Fruit fly (Drosophila melanogaster) whole organism, wandering third instar larva: Measurements from ENCODE around the gene alpha-Man-Ib.

ENCODE experiments used
- Abd-B ChIP-seq: fragments of >200 bp; optimal IDR thresholded peaks from 2 replicates; lab custom pipeline; 2017; ENCODE audit warnings: missing biosample characterization, missing genetic modification characterization
- CG32264 ChIP-seq: fragments of 200-800 bp; sonication (Bioruptor generic); optimal IDR thresholded peaks from 2 replicates; lab custom pipeline; 2016; ENCODE audit warnings: missing biosample characterization, missing genetic modification characterization
- CG9705 ChIP-seq: fragments of 200-800 bp; sonication (Bioruptor generic); optimal IDR thresholded peaks from 2 replicates; lab custom pipeline; 2018; ENCODE audit warnings: missing biosample characterization, mild to moderate bottlenecking, missing genetic modification characterization
- CrebA ChIP-seq: fragments of 200-800 bp; sonication (Bioruptor generic); optimal IDR thresholded peaks from 2 replicates; lab custom pipeline; 2016; ENCODE audit warnings: missing biosample characterization, mild to moderate bottlenecking, missing genetic modification characterization, borderline replicate concordance
- GATAd ChIP-seq: sonication (Bioruptor generic); optimal IDR thresholded peaks from 2 replicates; lab custom pipeline; 2016; ENCODE audit warnings: missing biosample characterization, missing genetic modification characterization
- HLH106 ChIP-seq: fragments of 200-800 bp; optimal IDR thresholded peaks from 3 replicates; lab custom pipeline; 2019; ENCODE audit warnings: missing biosample characterization, mild to moderate bottlenecking, missing genetic modification characterization, moderate library complexity
- Hnf4 ChIP-seq: fragments of 200-800 bp; sonication (Bioruptor generic); optimal IDR thresholded peaks from 2 replicates; lab custom pipeline; 2016; ENCODE audit warnings: missing biosample characterization, mild to moderate bottlenecking, missing genetic modification characterization
- Hr83 ChIP-seq: fragments of 200-300 bp; sonication (Bioruptor generic); optimal IDR thresholded peaks from 2 replicates; lab custom pipeline; 2016; ENCODE audit warnings: missing biosample characterization, mild to moderate bottlenecking, missing genetic modification characterization, moderate library complexity; ENCODE audit not compliant: poor library complexity, severe bottlenecking
- Jra ChIP-seq: sonication (Bioruptor generic); optimal IDR thresholded peaks from 2 replicates; lab custom pipeline; 2016; ENCODE audit warnings: missing biosample characterization, missing genetic modification characterization
- Mio ChIP-seq: sonication (Bioruptor generic); optimal IDR thresholded peaks from 2 replicates; lab custom pipeline; 2016; ENCODE audit warnings: missing biosample characterization, missing genetic modification characterization
- Myc ChIP-seq: fragments of >200 bp; optimal IDR thresholded peaks from 2 replicates; lab custom pipeline; 2017
- N ChIP-seq: fragments of >200 bp; optimal IDR thresholded peaks from 2 replicates; lab custom pipeline; 2018; ENCODE audit warnings: missing biosample characterization, missing external identifiers, missing genetic modification characterization
- OdsH ChIP-seq: fragments of 200-800 bp; sonication (Bioruptor generic); optimal IDR thresholded peaks from 2 replicates; lab custom pipeline; 2016; ENCODE audit warnings: missing biosample characterization, mild to moderate bottlenecking, missing genetic modification characterization
- Rel ChIP-seq, 2 experiments: fragments of 200-800 bp; sonication (Bioruptor generic) in 1 of 2; optimal IDR thresholded peaks; 2 replicates in 1 of 2; 3 replicates in 1 of 2; lab custom pipeline; 2016 to 2019; ENCODE audit warnings: mild to moderate bottlenecking in 2 of 2, missing biosample characterization in 2 of 2, missing genetic modification characterization in 2 of 2, moderate library complexity in 1 of 2
- Sp1 ChIP-seq: fragments of 200-800 bp; sonication (Bioruptor generic); optimal IDR thresholded peaks from 3 replicates; lab custom pipeline; 2019; ENCODE audit warnings: missing biosample characterization, mild to moderate bottlenecking, missing genetic modification characterization, moderate library complexity
- br ChIP-seq: fragments of 200-800 bp; sonication (Bioruptor generic); optimal IDR thresholded peaks from 2 replicates; lab custom pipeline; 2016; ENCODE audit warnings: missing biosample characterization, missing genetic modification characterization
- brk ChIP-seq: fragments of 200-800 bp; sonication (Bioruptor generic); optimal IDR thresholded peaks from 2 replicates; lab custom pipeline; 2016; ENCODE audit warnings: missing biosample characterization, mild to moderate bottlenecking, missing genetic modification characterization
- dl ChIP-seq, 2 experiments: fragments of 175-275, 200-275 bp in 1 of 2; fragments of 200-275 bp in 1 of 2; sonication (Bioruptor generic); optimal IDR thresholded peaks; lab custom pipeline; 2018; ENCODE audit warnings: mild to moderate bottlenecking in 2 of 2, missing biosample characterization in 2 of 2, missing genetic modification characterization in 2 of 2, moderate library complexity in 2 of 2; ENCODE audit not compliant: partially characterized antibody in 2 of 2, insufficient read depth in 1 of 2
- dmrt93B ChIP-seq: fragments of 200-800 bp; sonication (Bioruptor generic); optimal IDR thresholded peaks from 2 replicates; lab custom pipeline; 2018; ENCODE audit warnings: missing biosample characterization, mild to moderate bottlenecking, missing genetic modification characterization
- dsf ChIP-seq: sonication (Bioruptor generic); optimal IDR thresholded peaks from 2 replicates; lab custom pipeline; 2016; ENCODE audit warnings: missing biosample characterization, missing genetic modification characterization, borderline replicate concordance
- ey ChIP-seq: fragments of 200-800 bp; sonication (Bioruptor generic); optimal IDR thresholded peaks from 2 replicates; lab custom pipeline; 2016; ENCODE audit warnings: missing biosample characterization, missing genetic modification characterization
- foxo ChIP-seq, 2 experiments: fragments of 200-800 bp; sonication (Bioruptor generic); optimal IDR thresholded peaks; 2 replicates in 1 of 2; 3 replicates in 1 of 2; lab custom pipeline; 2016 to 2017; ENCODE audit warnings: missing biosample characterization in 2 of 2, missing genetic modification characterization in 2 of 2
- fru ChIP-seq: fragments of 200-800 bp; sonication (Bioruptor generic); optimal IDR thresholded peaks from 3 replicates; lab custom pipeline; 2016; ENCODE audit warnings: missing biosample characterization, mild to moderate bottlenecking, missing genetic modification characterization
- h ChIP-seq: fragments of 200-800 bp; sonication (Bioruptor generic); optimal IDR thresholded peaks from 3 replicates; lab custom pipeline; 2016; ENCODE audit warnings: missing biosample characterization, mild to moderate bottlenecking, missing genetic modification characterization
- jim ChIP-seq: fragments of 175-275, 200-325 bp; sonication (Bioruptor generic); optimal IDR thresholded peaks from 2 replicates; lab custom pipeline; 2016; ENCODE audit warnings: missing biosample characterization, mild to moderate bottlenecking, missing genetic modification characterization
- pan ChIP-seq: fragments of >200 bp; optimal IDR thresholded peaks from 2 replicates; lab custom pipeline; 2017
- psq ChIP-seq: fragments of 200-800 bp; sonication (Bioruptor generic); optimal IDR thresholded peaks from 3 replicates; lab custom pipeline; 2017; ENCODE audit warnings: missing biosample characterization, mild to moderate bottlenecking, missing genetic modification characterization, moderate library complexity
- rgr ChIP-seq: fragments of 200-800 bp; sonication (Bioruptor generic); optimal IDR thresholded peaks from 3 replicates; lab custom pipeline; 2016; ENCODE audit warnings: missing biosample characterization, mild to moderate bottlenecking, missing genetic modification characterization
- sage ChIP-seq: fragments of 200-800 bp; sonication (Bioruptor generic); optimal IDR thresholded peaks from 2 replicates; lab custom pipeline; 2016; ENCODE audit warnings: missing biosample characterization, mild to moderate bottlenecking, missing genetic modification characterization
- sv ChIP-seq: fragments of 200-800 bp; sonication (Bioruptor generic); optimal IDR thresholded peaks from 3 replicates; lab custom pipeline; 2016; ENCODE audit warnings: missing biosample characterization, missing genetic modification characterization
- tai ChIP-seq: sonication (Bioruptor generic); optimal IDR thresholded peaks from 2 replicates; lab custom pipeline; 2016; ENCODE audit warnings: missing biosample characterization, missing genetic modification characterization
- woc ChIP-seq: sonication (Bioruptor generic); optimal IDR thresholded peaks from 2 replicates; lab custom pipeline; 2016; ENCODE audit warnings: missing biosample characterization, mild to moderate bottlenecking, missing genetic modification characterization

Gene alpha-Man-Ib

dm6 chr3R:29112398-29113150, at the start of gene alpha-Man-Ib, which contains the start of gene Pdhb:
Gene alpha-Man-Ib (minus strand): TSS chr3R:29112822.
Gene Pdhb (plus strand): TSS chr3R:29113071.
- TF ChIP-seq foxo (GFP tag; optimal IDR thresholded peaks at IDR 0.05; lab: Kevin White, UChicago) (peak in 1 of 2 experiments; percentile 80), brk (GFP tag; lab: Kevin White, UChicago) (no peak), psq (GFP tag; lab: Kevin White, UChicago) (peak; percentile 50), sage (GFP tag; lab: Kevin White, UChicago) (no peak), sv (GFP tag; lab: Kevin White, UChicago) (peak; percentile 76), woc (GFP tag; lab: Kevin White, UChicago) (peak; percentile 77), Rel (GFP tag; optimal IDR thresholded peaks at IDR 0.05; lab: Kevin White, UChicago) (no peak), Rel (tag; optimal IDR thresholded peaks at IDR 0.05; lab: Kevin White, UChicago) (peak; percentile 43), rgr (GFP tag; lab: Kevin White, UChicago) (no peak), h (GFP tag; lab: Kevin White, UChicago) (peak; percentile 77), dmrt93B (GFP tag; lab: Kevin White, UChicago) (no peak), Myc (lab: Kevin White, UChicago) (peak; percentile 83), ey (peak; percentile 40), GATAd (GFP tag; lab: Kevin White, UChicago) (no peak), br (GFP tag; lab: Kevin White, UChicago) (peak; percentile 12), Mio (GFP tag; lab: Kevin White, UChicago) (no peak), CG9705 (peak; percentile 69), Sp1 (peak; percentile 72), OdsH (peak; percentile 53), HLH106 (tag; lab: Kevin White, UChicago) (peak; percentile 80)

- TF ChIP-seq OdsH: no peak
- no peak for TF ChIP-seq Hnf4 (GFP tag; lab: Kevin White, UChicago)
- no peak for TF ChIP-seq jim (GFP tag; lab: Kevin White, UChicago)
- TF ChIP-seq Rel (GFP tag; optimal IDR thresholded peaks at IDR 0.05; lab: Kevin White, UChicago): no peak
- TF ChIP-seq Rel (tag; optimal IDR thresholded peaks at IDR 0.05; lab: Kevin White, UChicago): peak; percentile 85
These were observed 47.0 kb upstream of the alpha-Man-Ib start for dm6 chr3R:29159620-29160019.

- TF ChIP-seq Abd-B (GFP tag; lab: Kevin White, UChicago): no peak
- TF ChIP-seq fru (GFP tag; lab: Kevin White, UChicago): no peak
These were observed 46.1 kb upstream of the alpha-Man-Ib start for dm6 chr3R:29158721-29159120.

DNA sequence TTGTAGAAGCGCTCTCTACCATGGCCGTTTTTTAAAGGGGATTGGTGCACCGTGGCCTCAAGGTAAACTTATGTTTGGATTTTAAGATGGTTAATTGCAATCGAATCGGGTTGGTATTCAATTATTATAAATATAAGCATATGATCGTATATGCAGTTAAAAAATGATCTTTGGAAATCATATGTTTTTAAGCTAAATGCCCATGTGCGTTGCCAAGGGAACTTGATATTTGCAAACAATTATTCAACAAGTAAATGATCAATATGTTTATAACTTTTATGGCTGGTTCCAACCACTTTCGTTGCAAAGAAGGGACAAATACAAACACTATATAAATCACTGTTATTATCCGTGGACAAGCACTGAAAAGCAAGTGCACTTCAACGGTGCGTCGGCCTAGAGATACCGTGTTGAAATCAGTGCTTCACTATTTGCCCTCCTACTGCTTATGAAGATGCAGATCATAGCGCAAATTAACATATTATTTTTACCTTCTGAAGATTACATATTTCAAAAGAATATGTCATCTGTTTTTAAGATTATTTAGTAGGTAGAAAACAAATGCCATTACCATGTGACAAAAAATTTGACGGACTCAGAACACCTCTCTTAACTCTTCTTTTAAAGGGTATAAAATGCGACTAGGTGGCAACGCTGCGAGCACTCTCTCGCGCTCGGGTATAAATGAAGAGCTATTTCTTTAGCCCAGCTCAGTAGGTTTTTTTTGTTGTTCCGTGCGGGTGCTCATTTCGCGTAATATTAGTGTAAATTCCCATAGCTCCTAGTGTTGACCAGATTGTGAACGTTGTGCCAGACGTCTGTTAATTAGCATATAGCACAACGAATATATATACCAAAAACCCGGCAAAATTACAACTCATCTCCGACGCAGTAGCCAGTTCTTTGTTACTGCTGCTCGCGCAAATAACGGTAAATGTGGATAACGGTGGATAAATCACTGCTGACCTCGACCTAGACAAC, 45.1 kb upstream of the alpha-Man-Ib start, which contains the start of gene rdog:
rdog (plus strand) TSS at position 705 of the 981 bp plus-strand sequence.
- TF ChIP-seq woc (GFP tag; lab: Kevin White, UChicago) (peak; percentile 98), CG32264 (GFP tag; lab: Kevin White, UChicago) (peak; percentile 50), OdsH (peak; percentile 82), dsf (GFP tag; lab: Kevin White, UChicago) (peak; percentile 30), sage (GFP tag; lab: Kevin White, UChicago) (no peak), dl (GFP tag; optimal IDR thresholded peaks at IDR 0.05; lab: Kevin White, UChicago; ENCODE audit: insufficient read depth in 1 of 2, partially characterized antibody in 2 of 2) (no peak), tai (GFP tag; lab: Kevin White, UChicago) (no peak), pan (peak; percentile 87), psq (GFP tag; lab: Kevin White, UChicago) (peak; percentile 73), GATAd (GFP tag; lab: Kevin White, UChicago) (peak; percentile 34), h (GFP tag; lab: Kevin White, UChicago) (peak; percentile 46), br (GFP tag; lab: Kevin White, UChicago) (peak; percentile 85), CG9705 (peak; percentile 73), Jra (GFP tag; lab: Kevin White, UChicago) (peak; percentile 74), dmrt93B (GFP tag; lab: Kevin White, UChicago) (peak; percentile 66), fru (GFP tag; lab: Kevin White, UChicago) (peak; percentile 91), Myc (lab: Kevin White, UChicago) (no peak), sv (GFP tag; lab: Kevin White, UChicago) (peak; percentile 82), HLH106 (tag; lab: Kevin White, UChicago) (peak; percentile 77), Sp1 (peak; percentile 84), ey (peak; percentile 87), N (GFP tag; lab: Kevin White, UChicago) (no peak), Rel (GFP tag; optimal IDR thresholded peaks at IDR 0.05; lab: Kevin White, UChicago) (no peak), Rel (tag; optimal IDR thresholded peaks at IDR 0.05; lab: Kevin White, UChicago) (peak; percentile 78), Hnf4 (GFP tag; lab: Kevin White, UChicago) (peak; percentile 72), CrebA (GFP tag; lab: Kevin White, UChicago) (no peak), Hr83 (GFP tag; lab: Kevin White, UChicago) (no peak), rgr (GFP tag; lab: Kevin White, UChicago) (peak; percentile 86), foxo (GFP tag; optimal IDR thresholded peaks at IDR 0.05; lab: Kevin White, UChicago) (peak; percentile 32 to 89), Mio (GFP tag; lab: Kevin White, UChicago) (peak; percentile 29)
